Worm (Caenorhabditis elegans): ENCODE data around the gene F31D4.2.

F31D4.2 gene

DNA sequence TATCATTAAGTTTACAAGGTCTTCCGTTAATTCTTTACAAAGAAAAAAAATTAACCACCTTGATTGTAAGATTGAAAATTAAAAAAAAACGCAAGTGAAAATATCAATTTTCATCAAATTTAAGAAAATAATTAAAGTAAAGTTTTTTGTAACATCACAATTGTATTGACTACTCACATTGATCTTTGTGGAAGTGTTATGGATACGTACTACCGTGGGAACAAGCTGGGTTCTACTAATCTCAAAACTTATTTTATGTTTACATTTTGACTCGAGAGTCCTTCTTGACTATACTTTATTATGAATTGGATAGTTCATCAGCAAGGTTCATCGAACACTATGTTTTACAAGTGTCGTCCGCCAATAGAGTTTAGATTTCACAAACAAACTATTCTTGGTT is 15.8 kb downstream of the F31D4.2 start, which contains the start of gene num-1:
Gene num-1 (plus strand): TSS at position 301 of the 400 bp plus-strand sequence.
- TF ChIP-seq fkh-2 (tag; optimal IDR thresholded peaks at IDR 0.05) (no peak), mml-1 (tag; optimal IDR thresholded peaks at IDR 0.05) (no peak)

DNA sequence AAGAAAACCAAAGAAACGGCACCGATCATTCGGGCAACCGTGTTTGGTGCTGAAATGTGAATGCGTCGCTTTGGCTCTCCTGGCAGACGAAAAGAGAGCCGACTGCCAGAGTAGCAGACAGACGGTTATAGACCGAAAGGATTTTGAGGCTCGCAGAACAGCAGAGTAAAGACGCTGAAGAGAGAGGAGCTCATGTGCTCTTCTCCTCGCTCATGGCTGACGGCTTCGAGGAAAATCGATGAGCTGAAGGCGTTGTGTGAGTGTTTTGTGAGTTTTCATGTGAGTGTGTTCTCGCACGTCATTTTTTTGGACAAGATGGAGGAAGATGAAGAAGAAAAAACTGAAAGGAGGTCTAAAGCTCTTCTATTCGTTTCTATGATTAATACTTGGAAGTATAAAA is 16.5 kb downstream of the F31D4.2 start, which contains the start of gene sbt-1:
Gene sbt-1 (minus strand): TSS at position 62 of the 400 bp plus-strand sequence.
- TF ChIP-seq nfya-1 (tag; optimal IDR thresholded peaks at IDR 0.05; ENCODE audit: insufficient read depth) (peak; percentile 83), nhr-25 (tag; optimal IDR thresholded peaks at IDR 0.05) (no peak), tbx-2 (tag; optimal IDR thresholded peaks at IDR 0.05) (peak; percentile 35), unc-39 (tag; optimal IDR thresholded peaks at IDR 0.05) (no peak), daf-12 (tag; optimal IDR thresholded peaks at IDR 0.05) (no peak), nhr-67 (tag; optimal IDR thresholded peaks at IDR 0.05) (no peak), mdl-1 (tag; optimal IDR thresholded peaks at IDR 0.05) (peak; percentile 57), nhr-76 (tag; optimal IDR thresholded peaks at IDR 0.05) (no peak), elt-1 (tag; optimal IDR thresholded peaks at IDR 0.05) (peak; percentile 45), eor-1 (tag; optimal IDR thresholded peaks at IDR 0.05) (no peak), fos-1 (tag; optimal IDR thresholded peaks at IDR 0.05) (no peak), fkh-2 (tag; optimal IDR thresholded peaks at IDR 0.05) (no peak), ztf-11 (tag; optimal IDR thresholded peaks at IDR 0.05) (no peak), nhr-23 (tag; optimal IDR thresholded peaks at IDR 0.05) (no peak), ama-1 (optimal IDR thresholded peaks at IDR 0.05) (no peak), lin-15B (tag; optimal IDR thresholded peaks at IDR 0.05) (peak; percentile 34), ztf-4 (tag; optimal IDR thresholded peaks at IDR 0.05) (no peak), nhr-11 (tag; optimal IDR thresholded peaks at IDR 0.05) (peak; percentile 37), sea-2 (GFP tag; optimal IDR thresholded peaks at IDR 0.05) (peak; percentile 55), nhr-28 (tag; optimal IDR thresholded peaks at IDR 0.05) (no peak), pqm-1 (tag; optimal IDR thresholded peaks at IDR 0.05) (peak; percentile 65), lin-39 (tag; optimal IDR thresholded peaks at IDR 0.05) (peak; percentile 77), egl-27 (tag; optimal IDR thresholded peaks at IDR 0.05) (no peak), nhr-77 (tag; optimal IDR thresholded peaks at IDR 0.05) (no peak), ceh-82 (tag; optimal IDR thresholded peaks at IDR 0.05) (no peak), hmg-11 (tag; optimal IDR thresholded peaks at IDR 0.05) (peak; percentile 59), ceh-28 (tag; optimal IDR thresholded peaks at IDR 0.05) (peak; percentile 12)

- TF ChIP-seq fkh-10 (GFP tag; optimal IDR thresholded peaks at IDR 0.05) (no peak), elt-3 (tag; optimal IDR thresholded peaks at IDR 0.05) (no peak), unc-62 (GFP tag; optimal IDR thresholded peaks at IDR 0.05) (no peak), tbx-2 (tag; optimal IDR thresholded peaks at IDR 0.05) (no peak), pha-4 (tag; optimal IDR thresholded peaks at IDR 0.05) (no peak), R02D3.7 (tag; optimal IDR thresholded peaks at IDR 0.05) (no peak)
Measured at ce11 chrV:20826618-20827017, 18.7 kb downstream of the F31D4.2 start.

- TF ChIP-seq zag-1 (tag; optimal IDR thresholded peaks at IDR 0.05) = no peak
- TF ChIP-seq lin-15B (tag; optimal IDR thresholded peaks at IDR 0.05) = no peak
- no peak for TF ChIP-seq snpc-4 (tag; optimal IDR thresholded peaks at IDR 0.05)
Measured at ce11 chrV:20824962-20825609, 20.3 kb downstream of the F31D4.2 start, which contains the start of the genes gcy-22 and grl-14. TSS of gene gcy-22 (minus strand) at chrV:20825062. TSS of gene grl-14 (plus strand) at chrV:20825559.

- TF ChIP-seq nhr-12 (tag; optimal IDR thresholded peaks at IDR 0.05) (no peak), ceh-82 (tag; optimal IDR thresholded peaks at IDR 0.05) (no peak)
Measured at ce11 chrV:20820033-20820432, 25.3 kb downstream of the F31D4.2 start, which contains the start of gene T03D8.6. TSS of gene T03D8.6 (minus strand) at chrV:20820330.

Measured in whole organism, L3 larva.